Worm (Caenorhabditis elegans): ENCODE results near the gene F41E6.15.

DNA sequence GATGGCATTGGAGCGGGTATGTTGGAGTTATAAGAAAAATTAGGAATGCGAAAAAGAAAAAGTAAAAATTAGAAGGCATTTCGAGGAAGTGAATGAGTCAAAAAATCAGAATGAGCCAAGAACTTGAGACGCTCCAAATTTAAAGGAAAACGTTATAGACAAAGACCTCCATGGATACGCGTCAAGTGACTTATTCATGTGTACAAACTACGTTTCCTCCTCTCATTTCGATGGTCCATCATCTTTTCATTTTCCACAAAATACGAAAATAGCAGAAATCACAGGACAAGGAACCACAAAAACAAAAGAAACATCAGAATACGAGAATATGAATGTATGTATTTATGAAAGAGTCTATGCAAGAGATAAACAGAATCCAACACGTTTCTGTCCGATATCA is 38.7 kb upstream of the F41E6.15 start, which contains the start of gene F28A12.3:
- TF ChIP-seq ama-1 (optimal IDR thresholded peaks at IDR 0.05) = no peak
- no peak for TF ChIP-seq ama-1 (GFP tag; optimal IDR thresholded peaks at IDR 0.05)
- no peak for TF ChIP-seq cebp-1 (GFP tag; IDR thresholded peaks at IDR 0.05)
- no peak for TF ChIP-seq cebp-1 (tag; optimal IDR thresholded peaks at IDR 0.05)
- TF ChIP-seq mel-28 (tag; optimal IDR thresholded peaks at IDR 0.05; ENCODE audit: borderline replicate concordance) = no peak
- TF ChIP-seq snpc-1.3 (tag; optimal IDR thresholded peaks at IDR 0.05; ENCODE audit: insufficient read depth) = no peak
- no peak for TF ChIP-seq unc-62 (GFP tag; optimal IDR thresholded peaks at IDR 0.05)
- no peak for TF ChIP-seq lin-26 (GFP tag; IDR thresholded peaks at IDR 0.05)
- TF ChIP-seq tbp1 (GFP tag; optimal IDR thresholded peaks at IDR 0.05) = no peak
- TF ChIP-seq nfya-1 (tag; optimal IDR thresholded peaks at IDR 0.05; ENCODE audit: borderline replicate concordance, insufficient read depth) = no peak
- no peak for TF ChIP-seq nhr-120 (GFP tag; IDR thresholded peaks at IDR 0.05)
- TF ChIP-seq mcd-1 (GFP tag; IDR thresholded peaks at IDR 0.05) = no peak
- no peak for TF ChIP-seq ztf-28 (GFP tag; IDR thresholded peaks at IDR 0.05)
